Worm (Caenorhabditis elegans) whole organism, mixed stage, embryonic: ENCODE data around the gene ZK1320.9.

Experiments used
- M03D4.4 ChIP-seq: sonication (generic microtip); optimal IDR thresholded peaks from 2 replicates; lab custom pipeline; 2017; ENCODE audit warnings: mild to moderate bottlenecking, missing genetic modification characterization, missing compliant biosample characterization
- blmp-1 ChIP-seq: fragments of 150-350 bp; optimal IDR thresholded peaks from 2 replicates; lab custom pipeline; 2014; ENCODE audit warnings: missing biosample characterization, missing genetic modification characterization
- ceh-39 ChIP-seq: fragments of 150-350 bp; optimal IDR thresholded peaks from 2 replicates; lab custom pipeline; 2014; ENCODE audit warnings: missing biosample characterization, missing genetic modification characterization
- ceh-43 ChIP-seq: fragments of 200-800 bp; sonication (Bioruptor generic); optimal IDR thresholded peaks from 2 replicates; lab custom pipeline; 2018; ENCODE audit warnings: mild to moderate bottlenecking, missing genetic modification characterization, moderate library complexity, missing compliant biosample characterization
- elt-1 ChIP-seq: sonication (generic microtip); optimal IDR thresholded peaks from 2 replicates; lab custom pipeline; 2017; ENCODE audit warnings: missing genetic modification characterization, mild to moderate bottlenecking, missing compliant biosample characterization, antibody characterized with exemption, moderate library complexity, borderline replicate concordance; ENCODE audit not compliant: insufficient read depth
- ham-2 ChIP-seq: fragments of 200-800 bp; sonication (Bioruptor generic); optimal IDR thresholded peaks from 2 replicates; lab custom pipeline; 2018; ENCODE audit warnings: mild to moderate bottlenecking, missing genetic modification characterization, missing compliant biosample characterization
- lin-13 ChIP-seq: fragments of 150-350 bp; optimal IDR thresholded peaks from 2 replicates; lab custom pipeline; 2014; ENCODE audit warnings: missing biosample characterization, missing genetic modification characterization
- nhr-2 ChIP-seq: fragments of 150-350 bp; optimal IDR thresholded peaks from 2 replicates; lab custom pipeline; 2014; ENCODE audit warnings: missing biosample characterization, missing genetic modification characterization
- nhr-237 ChIP-seq: fragments of 150-350 bp; optimal IDR thresholded peaks from 2 replicates; lab custom pipeline; 2014; ENCODE audit warnings: missing biosample characterization, missing genetic modification characterization
- nhr-28 ChIP-seq: fragments of 150-350 bp; optimal IDR thresholded peaks from 2 replicates; lab custom pipeline; 2014; ENCODE audit warnings: missing biosample characterization, missing genetic modification characterization
- nhr-76 ChIP-seq: sonication (generic microtip); optimal IDR thresholded peaks from 2 replicates; lab custom pipeline; 2017; ENCODE audit warnings: missing biosample characterization, missing genetic modification characterization
- sem-2 ChIP-seq: fragments of 200-800 bp; sonication (Bioruptor generic); optimal IDR thresholded peaks from 2 replicates; lab custom pipeline; 2018; ENCODE audit warnings: mild to moderate bottlenecking, missing genetic modification characterization, missing compliant biosample characterization
- tbx-8 ChIP-seq: fragments of 200-800 bp; sonication (Bioruptor generic); optimal IDR thresholded peaks from 2 replicates; lab custom pipeline; 2018; ENCODE audit warnings: mild to moderate bottlenecking, missing genetic modification characterization, moderate library complexity, missing compliant biosample characterization
- unc-120 ChIP-seq: sonication (generic microtip); optimal IDR thresholded peaks from 2 replicates; lab custom pipeline; 2017; ENCODE audit warnings: missing genetic modification characterization, missing compliant biosample characterization; ENCODE audit not compliant: poor library complexity, severe bottlenecking
- unc-62 ChIP-seq: fragments of 150-350 bp; optimal IDR thresholded peaks from 2 replicates; lab custom pipeline; 2014; ENCODE audit warnings: missing biosample characterization, missing genetic modification reagents, missing genetic modification characterization
- zip-8 ChIP-seq: fragments of 150-350 bp; optimal IDR thresholded peaks from 2 replicates; lab custom pipeline; 2014; ENCODE audit warnings: missing biosample characterization, missing genetic modification characterization

The ZK1320.9 gene

ce11 chrII:9644438-9644837 is 42.1 kb downstream of the ZK1320.9 start, which contains the start of gene fzr-1:
fzr-1 (minus strand) TSS chrII:9644466.
- no peak for TF ChIP-seq nhr-237 (tag; lab: Kevin White, UChicago)
- peak; percentile 94 for TF ChIP-seq nhr-2 (tag; lab: Kevin White, UChicago)

- TF ChIP-seq nhr-28 (tag; lab: Kevin White, UChicago) = no peak
- no peak for TF ChIP-seq M03D4.4 (tag; lab: Kevin White, UChicago)
- TF ChIP-seq blmp-1 (tag; lab: Kevin White, UChicago) = no peak
- no peak for TF ChIP-seq zip-8
- TF ChIP-seq ceh-39 (tag; lab: Kevin White, UChicago) = no peak
- no peak for TF ChIP-seq lin-13 (tag; lab: Kevin White, UChicago)
- TF ChIP-seq ham-2 (GFP tag; lab: Kevin White, UChicago) = no peak
- no peak for TF ChIP-seq sem-2
- TF ChIP-seq tbx-8 (GFP tag; lab: Kevin White, UChicago) = no peak
- TF ChIP-seq ceh-43 (GFP tag; lab: Kevin White, UChicago) = no peak
- no peak for TF ChIP-seq elt-1
- no peak for TF ChIP-seq unc-62 (GFP tag; lab: Kevin White, UChicago)
- no peak for TF ChIP-seq nhr-2 (tag; lab: Kevin White, UChicago)
- TF ChIP-seq unc-120 = no peak
- no peak for TF ChIP-seq nhr-76 (tag; lab: Kevin White, UChicago)
Measured at ce11 chrII:9636300-9636699, 50.2 kb downstream of the ZK1320.9 start, which contains the start of gene ZK1307.7. ZK1307.7 (plus strand) TSS chrII:9636600.
